Fruit fly (Drosophila melanogaster): ENCODE measurements around the gene CG9609.

Gene CG9609

DNA sequence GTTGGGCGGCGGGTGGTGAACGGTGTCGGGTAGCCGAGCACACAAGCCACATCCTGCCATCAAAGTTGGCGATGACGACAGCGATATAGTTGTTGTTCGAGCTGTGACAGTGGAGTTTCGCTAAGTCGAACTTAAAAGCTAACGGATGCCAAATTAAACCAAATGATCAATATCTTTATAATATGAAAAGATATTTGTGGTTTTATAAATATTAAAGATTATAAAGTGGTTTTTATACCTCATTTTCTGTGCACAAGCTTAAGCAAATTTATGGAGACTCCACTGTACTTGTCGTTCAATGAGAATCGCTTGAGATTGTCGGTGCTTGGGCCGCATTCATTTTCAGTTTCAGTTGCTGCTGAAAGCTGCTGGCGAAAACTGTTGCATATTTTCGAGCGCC is 35.3 kb upstream of the CG9609 start (continued):
- peak; percentile 24; the same call in 1 of the 2 replicates for TF ChIP-seq wor (GFP tag; IDR thresholded peaks at IDR 0.05)
- TF ChIP-seq Sox102F (GFP tag; optimal IDR thresholded peaks at IDR 0.05) = peak; percentile 78
- TF ChIP-seq esg (GFP tag; conservative IDR thresholded peaks at IDR 0.05) = peak; percentile 49
- TF ChIP-seq Drgx (GFP tag; IDR thresholded peaks at IDR 0.05) = peak; percentile 88
- TF ChIP-seq CG9797 (GFP tag; optimal IDR thresholded peaks at IDR 0.05) = no peak
- peak; percentile 34 for TF ChIP-seq Abd-B (GFP tag; optimal IDR thresholded peaks at IDR 0.05)
- peak; percentile 68 for TF ChIP-seq CG6689 (GFP tag; IDR thresholded peaks at IDR 0.05)
- TF ChIP-seq Lhr (GFP tag; optimal IDR thresholded peaks at IDR 0.05) = no peak
- peak; percentile 29 for TF ChIP-seq CG10147 (GFP tag; optimal IDR thresholded peaks at IDR 0.05)
- TF ChIP-seq Trl (optimal IDR thresholded peaks at IDR 0.05) = no peak
- no peak for TF ChIP-seq Trl (GFP tag; optimal IDR thresholded peaks at IDR 0.05)
- no peak for TF ChIP-seq crc (GFP tag; optimal IDR thresholded peaks at IDR 0.05)
- peak; percentile 45 for TF ChIP-seq CG7556 (GFP tag; optimal IDR thresholded peaks at IDR 0.05)
- peak; percentile 79 for TF ChIP-seq ci (GFP tag; IDR thresholded peaks at IDR 0.05)
- TF ChIP-seq gem (tag; optimal IDR thresholded peaks at IDR 0.05) = peak; percentile 74
- peak; percentile 17 for TF ChIP-seq gcm (GFP tag; optimal IDR thresholded peaks at IDR 0.05)
- peak; percentile 50 for TF ChIP-seq Rfx (GFP tag; IDR thresholded peaks at IDR 0.05)
- TF ChIP-seq nerfin-1 (tag; optimal IDR thresholded peaks at IDR 0.05) = peak; percentile 1
- no peak for TF ChIP-seq CG18476 (GFP tag; optimal IDR thresholded peaks at IDR 0.05)
- peak; percentile 47; the same call in 1 of the 2 replicates for TF ChIP-seq Atf6 (GFP tag; IDR thresholded peaks at IDR 0.05)
- peak; percentile 74 for TF ChIP-seq unpg (GFP tag; optimal IDR thresholded peaks at IDR 0.05)
- peak; percentile 67 for TF ChIP-seq CG11695 (GFP tag; IDR thresholded peaks at IDR 0.05)
- TF ChIP-seq CG6813 (GFP tag; optimal IDR thresholded peaks at IDR 0.05) = peak; percentile 37
- peak; percentile 20 for TF ChIP-seq CG14710 (tag; optimal IDR thresholded peaks at IDR 0.05)
- TF ChIP-seq gsb (GFP tag; IDR thresholded peaks at IDR 0.05) = 0 out of 2 replicates have a peak, but pooled peaks have one; percentile 23
- TF ChIP-seq CG8388 (GFP tag; optimal IDR thresholded peaks at IDR 0.05) = peak; percentile 37
- TF ChIP-seq CG12659 (GFP tag; optimal IDR thresholded peaks at IDR 0.05) = peak; percentile 31
- peak; percentile 58 for TF ChIP-seq stc (GFP tag; IDR thresholded peaks at IDR 0.05)
- TF ChIP-seq nom (GFP tag; optimal IDR thresholded peaks at IDR 0.05) = peak; percentile 34
- peak; percentile 46 for TF ChIP-seq Xbp1 (GFP tag; optimal IDR thresholded peaks at IDR 0.05)
- peak; percentile 14 for TF ChIP-seq org-1 (GFP tag; optimal IDR thresholded peaks at IDR 0.05)
- peak; percentile 3 for TF ChIP-seq CG13775 (GFP tag; optimal IDR thresholded peaks at IDR 0.05)
- TF ChIP-seq E2f2 (GFP tag; IDR thresholded peaks at IDR 0.05) = peak; percentile 47; the same call in 1 of the 2 replicates
- TF ChIP-seq grau (tag; optimal IDR thresholded peaks at IDR 0.05) = peak; percentile 86
- peak in 1 of 2 experiments; percentile 70 for TF ChIP-seq Hr51 (GFP tag; optimal IDR thresholded peaks at IDR 0.05)
- TF ChIP-seq Aef1 (GFP tag; IDR thresholded peaks at IDR 0.05) = peak; percentile 52
- TF ChIP-seq CG14050 (GFP tag; IDR thresholded peaks at IDR 0.05) = peak; percentile 55; the same call in 1 of the 3 replicates
- peak; percentile 41; the same call in 1 of the 2 replicates for TF ChIP-seq CG5953 (GFP tag; IDR thresholded peaks at IDR 0.05)
- TF ChIP-seq pan (optimal IDR thresholded peaks at IDR 0.05) = no peak
- TF ChIP-seq pan (GFP tag; optimal IDR thresholded peaks at IDR 0.05 in 1 of 2, IDR thresholded peaks at IDR 0.05 in 1 of 2) = peak in 1 of 2 experiments; percentile 70
- TF ChIP-seq CG17802 (tag; optimal IDR thresholded peaks at IDR 0.05) = no peak
- TF ChIP-seq crol (GFP tag; IDR thresholded peaks at IDR 0.05) = no peak
- 0 out of 2 replicates have a peak, but pooled peaks have one; percentile 12 for TF ChIP-seq GATAe (GFP tag; conservative IDR thresholded peaks at IDR 0.05)
- TF ChIP-seq tap (tag; optimal IDR thresholded peaks at IDR 0.05) = peak; percentile 50
- 0 out of 3 replicates have a peak, but pooled peaks have one; percentile 31 for TF ChIP-seq Dbx (GFP tag; IDR thresholded peaks at IDR 0.05)
- TF ChIP-seq fd96Cb (tag; optimal IDR thresholded peaks at IDR 0.05) = peak; percentile 53
